Worm (Caenorhabditis elegans) whole organism, L2 larva: ENCODE measurements around the gene F47C12.7.

Experiments
- ama-1 ChIP-seq: fragments of 150-350 bp; optimal IDR thresholded peaks from 2 replicates; lab custom pipeline; 2018; ENCODE audit warnings: inconsistent platforms
- gmeb-1 ChIP-seq: fragments of 150-350 bp; optimal IDR thresholded peaks from 2 replicates; lab custom pipeline; 2014; ENCODE audit warnings: missing biosample characterization, missing genetic modification characterization
- lin-11 ChIP-seq: fragments of 150-350 bp; sonication (generic microtip); optimal IDR thresholded peaks from 2 replicates; lab custom pipeline; 2014; ENCODE audit warnings: missing biosample characterization, missing genetic modification characterization, inconsistent platforms, mixed read lengths
- lin-13 ChIP-seq: fragments of 150-350 bp; optimal IDR thresholded peaks from 2 replicates; lab custom pipeline; 2014; ENCODE audit warnings: missing biosample characterization, missing genetic modification reagents, missing genetic modification characterization
- lin-39 ChIP-seq: fragments of 150-350 bp; optimal IDR thresholded peaks from 2 replicates; lab custom pipeline; 2014; ENCODE audit warnings: missing biosample characterization, missing genetic modification reagents, missing genetic modification characterization
- lsy-2 ChIP-seq, 2 experiments: fragments of 150-350 bp in 1 of 2; sonication (generic microtip) in 1 of 2; optimal IDR thresholded peaks; 2 replicates each; lab custom pipeline; 2014 to 2017; ENCODE audit warnings: missing biosample characterization in 2 of 2, missing genetic modification characterization in 2 of 2
- nhr-10 ChIP-seq: sonication (generic microtip); optimal IDR thresholded peaks from 2 replicates; lab custom pipeline; 2017; ENCODE audit warnings: missing biosample characterization, missing genetic modification characterization
- nhr-23 ChIP-seq: fragments of 150-350 bp; optimal IDR thresholded peaks from 2 replicates; lab custom pipeline; 2014; ENCODE audit warnings: missing biosample characterization, missing genetic modification reagents, missing genetic modification characterization
- sma-3 ChIP-seq: sonication (generic microtip); optimal IDR thresholded peaks from 2 replicates; lab custom pipeline; 2016; ENCODE audit warnings: missing genetic modification reagents, missing genetic modification characterization, missing compliant biosample characterization
- snpc-4 ChIP-seq: fragments of 150-350 bp; optimal IDR thresholded peaks from 2 replicates; lab custom pipeline; 2014; ENCODE audit warnings: missing biosample characterization, missing genetic modification characterization
- unc-39 ChIP-seq: fragments of 150-350 bp; optimal IDR thresholded peaks from 2 replicates; lab custom pipeline; 2014; ENCODE audit warnings: missing biosample characterization, missing genetic modification characterization
- unc-62 ChIP-seq: fragments of 150-350 bp; optimal IDR thresholded peaks from 2 replicates; lab custom pipeline; 2014; ENCODE audit warnings: missing biosample characterization, missing genetic modification reagents, missing genetic modification characterization
- zag-1 ChIP-seq: fragments of 150-350 bp; optimal IDR thresholded peaks from 2 replicates; lab custom pipeline; 2014; ENCODE audit warnings: missing biosample characterization, missing genetic modification characterization
- ztf-11 ChIP-seq: sonication (generic microtip); optimal IDR thresholded peaks from 2 replicates; lab custom pipeline; 2017; ENCODE audit warnings: missing biosample characterization, missing genetic modification characterization

DNA sequence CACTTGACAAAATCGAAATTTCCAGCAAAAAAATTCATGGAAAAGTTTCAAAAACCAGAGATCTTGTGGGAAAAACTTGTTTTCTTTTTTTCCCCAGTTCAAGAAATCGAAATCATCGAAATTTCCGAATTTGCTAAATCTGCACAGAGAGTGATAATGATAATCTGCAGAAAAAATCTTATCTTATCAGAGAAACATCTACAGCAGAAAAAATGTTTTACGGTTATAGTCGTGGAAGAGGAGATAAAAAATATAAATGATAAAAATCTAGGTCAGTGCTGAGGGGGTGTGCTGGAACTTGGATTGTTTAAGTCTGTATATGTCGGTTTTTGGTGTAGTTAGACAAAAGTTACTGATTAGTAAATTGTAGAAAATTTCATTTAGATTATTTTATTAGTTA, 37.1 kb upstream of the F47C12.7 start:
- TF ChIP-seq nhr-10 (tag; lab: Kevin White, UChicago) (no peak), snpc-4 (tag; lab: Kevin White, UChicago) (no peak), unc-62 (GFP tag; lab: Kevin White, UChicago) (no peak), ama-1 (lab: Kevin White, UChicago) (no peak), lin-39 (tag; lab: Kevin White, UChicago) (no peak), zag-1 (tag; lab: Kevin White, UChicago) (no peak), nhr-23 (tag; lab: Kevin White, UChicago) (no peak), lin-13 (GFP tag; lab: Kevin White, UChicago) (no peak), lsy-2 (tag; optimal IDR thresholded peaks at IDR 0.05; lab: Kevin White, UChicago) (no peak), lin-11 (no peak), ztf-11 (tag; lab: Kevin White, UChicago) (no peak), gmeb-1 (no peak), unc-39 (tag; lab: Kevin White, UChicago) (no peak), sma-3 (GFP tag; lab: Kevin White, UChicago) (no peak)
